Fruit fly (Drosophila melanogaster): Measurements from ENCODE around the gene ldd.

ldd gene

dm6 chrX:21123499-21123898 is at the start of gene ldd:
Gene ldd, plus strand, starts transcription at chrX:21123634.
- no peak for TF ChIP-seq psq (optimal IDR thresholded peaks at IDR 0.05)
- TF ChIP-seq Sin3A (optimal IDR thresholded peaks at IDR 0.05) = no peak
- no peak for TF ChIP-seq h (optimal IDR thresholded peaks at IDR 0.05)
- TF ChIP-seq Myc (optimal IDR thresholded peaks at IDR 0.05) = no peak

dm6 chrX:21073641-21074328 is 49.6 kb upstream of the ldd start:
- TF ChIP-seq psq (optimal IDR thresholded peaks at IDR 0.05) (no peak), Sin3A (optimal IDR thresholded peaks at IDR 0.05) (no peak), insv (optimal IDR thresholded peaks at IDR 0.05) (no peak), ttk (optimal IDR thresholded peaks at IDR 0.05) (no peak), h (optimal IDR thresholded peaks at IDR 0.05) (no peak), Myc (optimal IDR thresholded peaks at IDR 0.05) (no peak)

DNA sequence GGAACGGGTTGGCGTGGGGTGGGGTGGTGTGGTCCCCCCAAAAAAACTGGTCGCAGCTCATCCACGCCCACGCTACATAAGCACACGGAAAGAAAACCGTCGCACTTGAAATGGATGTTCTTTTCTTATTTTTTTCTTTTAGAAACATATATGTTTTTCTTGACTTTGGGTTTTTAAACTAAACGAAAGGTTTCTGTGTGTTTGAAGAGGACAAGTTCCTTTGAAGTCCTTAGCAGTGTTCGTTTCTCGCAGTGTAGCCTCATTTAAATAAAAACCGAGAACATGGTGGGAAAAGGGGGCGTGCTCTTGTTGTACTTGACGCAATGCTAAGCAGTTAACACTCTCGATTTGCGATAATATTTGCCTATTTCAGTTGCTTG is 49.1 kb upstream of the ldd start:
- TF ChIP-seq insv (optimal IDR thresholded peaks at IDR 0.05) (no peak), ttk (optimal IDR thresholded peaks at IDR 0.05) (no peak), Sin3A (optimal IDR thresholded peaks at IDR 0.05) (no peak), Myc (optimal IDR thresholded peaks at IDR 0.05) (no peak), h (optimal IDR thresholded peaks at IDR 0.05) (no peak), psq (optimal IDR thresholded peaks at IDR 0.05) (no peak)

dm6 chrX:21080335-21080734 is 43.1 kb upstream of the ldd start:
- TF ChIP-seq Sin3A (optimal IDR thresholded peaks at IDR 0.05) = no peak
- no peak for TF ChIP-seq Myc (optimal IDR thresholded peaks at IDR 0.05)
- TF ChIP-seq ttk (optimal IDR thresholded peaks at IDR 0.05) = no peak
- TF ChIP-seq psq (optimal IDR thresholded peaks at IDR 0.05) = no peak
- no peak for TF ChIP-seq insv (optimal IDR thresholded peaks at IDR 0.05)
- no peak for TF ChIP-seq h (optimal IDR thresholded peaks at IDR 0.05)

- TF ChIP-seq Sin3A (optimal IDR thresholded peaks at IDR 0.05) = no peak
- TF ChIP-seq ttk (optimal IDR thresholded peaks at IDR 0.05) = no peak
Observed at dm6 chrX:21083246-21083645, 40.2 kb upstream of the ldd start.

dm6 chrX:21093544-21093943 is 29.9 kb upstream of the ldd start, which contains the start of gene stg1:
Gene stg1, plus strand, starts transcription at chrX:21093844.
- no peak for TF ChIP-seq Sin3A (optimal IDR thresholded peaks at IDR 0.05)

DNA sequence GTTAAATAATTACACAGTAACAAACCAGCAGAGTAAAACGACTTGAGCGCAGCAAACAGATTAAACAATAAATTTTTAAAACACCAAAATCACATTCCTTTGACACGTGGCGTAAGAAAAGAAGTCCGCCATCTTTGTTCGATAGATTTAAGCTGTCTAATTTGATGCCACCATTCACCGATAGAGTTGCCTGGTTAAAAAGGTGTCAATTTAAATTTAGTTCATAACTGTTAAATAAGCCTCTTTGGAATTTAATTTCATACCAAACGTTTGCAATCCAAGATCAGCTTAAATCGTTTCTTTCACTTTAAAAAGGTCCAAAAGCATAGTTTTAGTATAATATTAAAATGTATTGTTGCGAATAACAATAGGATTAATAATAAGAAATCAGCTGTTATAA is 21.3 kb upstream of the ldd start, which contains the start of gene CG15446:
TSS of gene CG15446 (minus strand) at position 101 of the 400 bp plus-strand sequence.
- TF ChIP-seq Myc (optimal IDR thresholded peaks at IDR 0.05) (no peak), psq (optimal IDR thresholded peaks at IDR 0.05) (no peak), insv (optimal IDR thresholded peaks at IDR 0.05) (no peak), ttk (optimal IDR thresholded peaks at IDR 0.05) (no peak), Sin3A (optimal IDR thresholded peaks at IDR 0.05) (no peak), h (optimal IDR thresholded peaks at IDR 0.05) (no peak)

DNA sequence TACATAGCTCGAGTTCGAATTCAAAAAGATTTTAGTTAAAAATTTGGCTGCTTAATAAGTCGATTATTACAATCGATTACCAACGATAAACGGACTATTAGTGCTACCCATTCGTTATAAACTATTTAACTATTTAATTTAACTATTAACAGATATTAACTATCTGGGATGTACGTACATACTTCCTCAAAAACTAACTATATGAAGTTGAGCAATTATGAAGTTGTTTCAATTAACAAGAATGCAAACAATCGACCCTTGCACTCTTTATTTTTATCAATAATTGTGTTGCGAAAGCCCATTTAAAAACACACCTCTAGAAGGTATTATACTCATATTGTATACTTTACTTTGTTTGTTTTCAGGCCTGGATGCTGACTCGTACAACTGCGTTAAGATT is 17.2 kb upstream of the ldd start, which contains the start of gene CG1503:
TSS of gene CG1503 (minus strand) at position 101 of the 400 bp plus-strand sequence.
- TF ChIP-seq psq (optimal IDR thresholded peaks at IDR 0.05) (no peak), Myc (optimal IDR thresholded peaks at IDR 0.05) (no peak), insv (optimal IDR thresholded peaks at IDR 0.05) (no peak), Sin3A (optimal IDR thresholded peaks at IDR 0.05) (no peak), ttk (optimal IDR thresholded peaks at IDR 0.05) (no peak), h (optimal IDR thresholded peaks at IDR 0.05) (no peak)

- TF ChIP-seq h (optimal IDR thresholded peaks at IDR 0.05) (no peak), insv (optimal IDR thresholded peaks at IDR 0.05) (no peak), psq (optimal IDR thresholded peaks at IDR 0.05) (no peak), Myc (optimal IDR thresholded peaks at IDR 0.05) (no peak), Sin3A (optimal IDR thresholded peaks at IDR 0.05) (no peak)
Observed at dm6 chrX:21116864-21117464, 6.5 kb upstream of the ldd start, which contains the start of the genes unc and CG15445. Gene unc, minus strand, starts transcription at chrX:21116914. Gene CG15445, plus strand, starts transcription at chrX:21117159.

- TF ChIP-seq h (optimal IDR thresholded peaks at IDR 0.05) = no peak
Observed at dm6 chrX:21124176-21124575, 742 bp downstream of the ldd start.

dm6 chrX:21125966-21126553 is 2.6 kb downstream of the ldd start:
- no peak for TF ChIP-seq Sin3A (optimal IDR thresholded peaks at IDR 0.05)
- no peak for TF ChIP-seq h (optimal IDR thresholded peaks at IDR 0.05)
- no peak for TF ChIP-seq ttk (optimal IDR thresholded peaks at IDR 0.05)
- no peak for TF ChIP-seq Myc (optimal IDR thresholded peaks at IDR 0.05)
- TF ChIP-seq psq (optimal IDR thresholded peaks at IDR 0.05) = no peak
- no peak for TF ChIP-seq insv (optimal IDR thresholded peaks at IDR 0.05)

dm6 chrX:21126790-21127189 is 3.4 kb downstream of the ldd start:
- TF ChIP-seq h (optimal IDR thresholded peaks at IDR 0.05) (no peak), psq (optimal IDR thresholded peaks at IDR 0.05) (no peak), insv (optimal IDR thresholded peaks at IDR 0.05) (no peak), Sin3A (optimal IDR thresholded peaks at IDR 0.05) (no peak), ttk (optimal IDR thresholded peaks at IDR 0.05) (no peak), Myc (optimal IDR thresholded peaks at IDR 0.05) (no peak)

DNA sequence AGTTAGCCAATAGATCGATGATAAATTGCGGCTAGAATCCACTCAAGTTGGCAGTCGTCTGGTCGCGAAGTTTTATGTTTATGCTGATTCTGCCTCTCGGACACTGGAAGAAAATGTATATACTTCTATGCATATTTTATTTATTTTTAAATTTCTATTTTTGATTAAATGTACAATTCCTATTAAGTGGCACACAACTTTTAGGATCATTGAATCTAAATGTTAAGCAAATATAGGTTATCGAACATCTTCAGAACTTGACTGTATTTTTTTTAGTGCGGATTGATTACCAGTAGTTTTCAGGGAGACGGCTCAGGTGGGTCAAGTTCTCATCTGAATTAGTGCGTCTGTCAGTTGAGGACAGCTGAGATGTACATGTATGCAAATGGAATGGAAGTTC is 3.8 kb downstream of the ldd start:
- TF ChIP-seq ttk (optimal IDR thresholded peaks at IDR 0.05) = no peak
- TF ChIP-seq insv (optimal IDR thresholded peaks at IDR 0.05) = no peak
- TF ChIP-seq Myc (optimal IDR thresholded peaks at IDR 0.05) = no peak
- no peak for TF ChIP-seq h (optimal IDR thresholded peaks at IDR 0.05)
- no peak for TF ChIP-seq psq (optimal IDR thresholded peaks at IDR 0.05)
- no peak for TF ChIP-seq Sin3A (optimal IDR thresholded peaks at IDR 0.05)

All from Kc167 (cell line).